Worm (Caenorhabditis elegans): Measurements from ENCODE around the gene msrp-7.

DNA sequence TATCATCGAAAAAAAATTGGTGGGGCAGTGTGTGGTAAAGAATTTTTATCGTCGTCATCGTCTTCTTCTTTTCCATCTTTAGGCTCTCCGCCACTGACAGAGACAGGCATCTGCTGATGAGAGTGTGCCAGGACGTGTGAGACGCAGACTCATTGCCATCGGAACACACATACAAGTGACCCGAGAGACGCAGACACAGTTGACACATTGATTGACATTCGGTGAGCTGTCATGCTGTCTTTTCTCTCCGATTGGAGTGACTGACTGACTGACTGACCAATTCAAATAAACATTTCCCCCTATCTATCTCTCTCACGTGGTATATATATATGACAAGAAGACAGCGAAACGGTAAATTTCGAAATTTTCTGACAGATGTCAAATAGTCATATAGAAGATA is 40.3 kb downstream of the msrp-7 start:
- no peak for TF ChIP-seq lin-32 (GFP tag; optimal IDR thresholded peaks at IDR 0.05)
- TF ChIP-seq nhr-28 (tag; optimal IDR thresholded peaks at IDR 0.05) = no peak
- no peak for TF ChIP-seq ham-2 (GFP tag; optimal IDR thresholded peaks at IDR 0.05)
- no peak for TF ChIP-seq ztf-11 (tag; optimal IDR thresholded peaks at IDR 0.05)
- TF ChIP-seq nhr-237 (tag; optimal IDR thresholded peaks at IDR 0.05) = no peak
- no peak for TF ChIP-seq blmp-1 (tag; optimal IDR thresholded peaks at IDR 0.05)
- TF ChIP-seq unc-39 (tag; optimal IDR thresholded peaks at IDR 0.05) = no peak

Measured in whole organism, mixed stage, embryonic.